Fruit fly (Drosophila melanogaster): ENCODE results near the gene CG3823.

DNA sequence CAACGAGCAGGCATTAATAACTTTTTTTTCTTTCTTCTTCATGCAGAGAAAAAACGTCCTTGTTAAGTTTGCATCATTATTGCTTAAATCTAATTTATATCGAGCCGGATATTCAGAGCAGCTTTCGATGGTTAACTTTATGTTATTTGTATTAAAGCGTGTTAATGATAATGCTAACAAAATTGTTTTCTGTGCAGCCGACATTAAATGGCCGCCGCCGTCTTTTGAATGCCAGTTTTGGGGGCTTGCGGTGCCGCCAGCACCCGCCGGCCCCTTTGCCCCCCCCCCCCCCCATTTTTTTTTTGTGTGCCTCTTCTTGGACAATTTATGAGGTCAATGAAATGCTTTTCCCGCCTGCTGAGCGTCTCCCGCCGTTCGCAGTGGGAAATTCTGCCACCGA, 7.7 kb downstream of the CG3823 start:
- TF ChIP-seq CG18764 (GFP tag; optimal IDR thresholded peaks at IDR 0.05) (no peak), pb (GFP tag; optimal IDR thresholded peaks at IDR 0.05) (no peak), CG31224 (GFP tag; IDR thresholded peaks at IDR 0.05) (no peak), seq (GFP tag; IDR thresholded peaks at IDR 0.05) (no peak)

Measured in whole organism, embryonic.